Fruit fly (Drosophila melanogaster): ENCODE data around the gene hep.
A peak's percentile ranks its signal among the peaks of the same experiment; 100 is the strongest.

Gene hep

dm6 chrX:13136939-13137697 lies 46.9 kb upstream of the hep start:
- TF ChIP-seq CG31441 (GFP tag; IDR thresholded peaks at IDR 0.05) (peak; percentile 57), wor (GFP tag; IDR thresholded peaks at IDR 0.05) (peak; percentile 70), esg (GFP tag; conservative IDR thresholded peaks at IDR 0.05) (peak; percentile 79), Nf-YA (GFP tag; IDR thresholded peaks at IDR 0.05) (peak; percentile 41; the same call in 1 of the 2 replicates), Kr (GFP tag; optimal IDR thresholded peaks at IDR 0.05) (no peak), CG6854 (GFP tag; optimal IDR thresholded peaks at IDR 0.05) (no peak), Oaz (GFP tag; IDR thresholded peaks at IDR 0.05) (0 out of 2 replicates have a peak, but pooled peaks have one; percentile 10), Dbx (GFP tag; IDR thresholded peaks at IDR 0.05) (no peak), CG17186 (GFP tag; optimal IDR thresholded peaks at IDR 0.05) (no peak), wek (GFP tag; optimal IDR thresholded peaks at IDR 0.05) (no peak), CG14050 (GFP tag; IDR thresholded peaks at IDR 0.05) (peak; percentile 55), caup (GFP tag; optimal IDR thresholded peaks at IDR 0.05; ENCODE audit: severe bottlenecking) (no peak), Vsx1 (GFP tag; optimal IDR thresholded peaks at IDR 0.05) (no peak), CG13624 (GFP tag; optimal IDR thresholded peaks at IDR 0.05) (no peak), cato (GFP tag; optimal IDR thresholded peaks at IDR 0.05; ENCODE audit: borderline replicate concordance) (no peak), HmgZ (tag; optimal IDR thresholded peaks at IDR 0.05) (no peak), Med (GFP tag) (peak; percentile 90), CG32767 (GFP tag; IDR thresholded peaks at IDR 0.05) (0 out of 2 replicates have a peak, but pooled peaks have one; percentile 53), corto (GFP tag; optimal IDR thresholded peaks at IDR 0.05) (peak; percentile 54), CG5180 (GFP tag; optimal IDR thresholded peaks at IDR 0.05) (peak; percentile 57), CG10366 (GFP tag; IDR thresholded peaks at IDR 0.05) (peak; percentile 76), org-1 (GFP tag; optimal IDR thresholded peaks at IDR 0.05) (peak; percentile 10), pita (GFP tag; optimal IDR thresholded peaks at IDR 0.05) (no peak), CG17829 (tag; optimal IDR thresholded peaks at IDR 0.05) (peak; percentile 39), Ets65A (GFP tag) (peak; percentile 15), CG5953 (GFP tag; IDR thresholded peaks at IDR 0.05) (peak; percentile 83), sens-2 (GFP tag; IDR thresholded peaks at IDR 0.05) (peak; percentile 73; the same call in 1 of the 2 replicates), phol (tag; optimal IDR thresholded peaks at IDR 0.05) (peak; percentile 47), Nf-YC (tag; optimal IDR thresholded peaks at IDR 0.05) (peak; percentile 27), ranshi (GFP tag; IDR thresholded peaks at IDR 0.05) (peak; percentile 71), Gug (GFP tag; IDR thresholded peaks at IDR 0.05) (peak; percentile 39; the same call in 1 of the 4 replicates), Adf1 (GFP tag; IDR thresholded peaks at IDR 0.05) (no peak), zfh1 (GFP tag; IDR thresholded peaks at IDR 0.05) (peak; percentile 69; the same call in 2 of the 3 replicates), Dad (GFP tag; optimal IDR thresholded peaks at IDR 0.05) (no peak), CG15601 (tag; optimal IDR thresholded peaks at IDR 0.05) (peak; percentile 50), BtbVII (GFP tag; optimal IDR thresholded peaks at IDR 0.05) (peak; percentile 13), jing (GFP tag; optimal IDR thresholded peaks at IDR 0.05) (no peak), CG11093 (GFP tag; IDR thresholded peaks at IDR 0.05) (peak; percentile 54; the same call in 1 of the 3 replicates), tll (GFP tag; optimal IDR thresholded peaks at IDR 0.05) (no peak), CG11695 (GFP tag; IDR thresholded peaks at IDR 0.05) (peak; percentile 52; the same call in 1 of the 3 replicates), CG7357 (GFP tag; IDR thresholded peaks at IDR 0.05) (0 out of 3 replicates have a peak, but pooled peaks have one; percentile 21), otp (GFP tag; IDR thresholded peaks at IDR 0.05) (peak; percentile 72), lola (GFP tag; optimal IDR thresholded peaks at IDR 0.05) (no peak), H2.0 (GFP tag; IDR thresholded peaks at IDR 0.05) (peak; percentile 45), ttk (GFP tag; IDR thresholded peaks at IDR 0.05) (peak; percentile 66; the same call in 1 of the 2 replicates), CG2712 (tag; optimal IDR thresholded peaks at IDR 0.05) (peak; percentile 43), NC2α (GFP tag; optimal IDR thresholded peaks at IDR 0.05) (no peak), Xbp1 (GFP tag; optimal IDR thresholded peaks at IDR 0.05) (peak; percentile 41), Oli (tag; optimal IDR thresholded peaks at IDR 0.05) (peak; percentile 45)

Data from whole organism, embryonic.